Worm (Caenorhabditis elegans): ENCODE results near the gene ech-6.

The ech-6 gene

ce11 chrIII:9752852-9753251 lies at the start of gene ech-6:
Gene ech-6 (minus strand): TSS chrIII:9752883.
- TF ChIP-seq ztf-23 (GFP tag; IDR thresholded peaks at IDR 0.05) (no peak), ref-1 (GFP tag; conservative IDR thresholded peaks at IDR 0.05) (no peak), klf-2 (GFP tag; conservative IDR thresholded peaks at IDR 0.05) (no peak), cog-1 (tag; optimal IDR thresholded peaks at IDR 0.05) (no peak)

ce11 chrIII:9802045-9802444 lies 49.4 kb upstream of the ech-6 start:
- TF ChIP-seq med-1 (GFP tag; optimal IDR thresholded peaks at IDR 0.05; ENCODE audit: insufficient read depth): no peak

ce11 chrIII:9798478-9799157 lies 45.9 kb upstream of the ech-6 start, which contains the start of gene ZK632.2:
Gene ZK632.2 (plus strand): TSS chrIII:9799107.
- TF ChIP-seq flt-1 (GFP tag; IDR thresholded peaks at IDR 0.05) (no peak), ztf-29 (GFP tag; IDR thresholded peaks at IDR 0.05) (no peak), med-1 (GFP tag; optimal IDR thresholded peaks at IDR 0.05; ENCODE audit: insufficient read depth) (no peak), klf-2 (GFP tag; conservative IDR thresholded peaks at IDR 0.05) (no peak), T22C8.4 (GFP tag; IDR thresholded peaks at IDR 0.05) (no peak), ref-1 (GFP tag; conservative IDR thresholded peaks at IDR 0.05) (no peak), cog-1 (tag; optimal IDR thresholded peaks at IDR 0.05) (no peak), tab-1 (GFP tag; IDR thresholded peaks at IDR 0.05) (no peak), ztf-23 (GFP tag; IDR thresholded peaks at IDR 0.05) (no peak)

- TF ChIP-seq ref-1 (GFP tag; conservative IDR thresholded peaks at IDR 0.05) (no peak), klf-2 (GFP tag; conservative IDR thresholded peaks at IDR 0.05) (no peak), ztf-23 (GFP tag; IDR thresholded peaks at IDR 0.05) (no peak), med-1 (GFP tag; optimal IDR thresholded peaks at IDR 0.05; ENCODE audit: insufficient read depth) (no peak), flt-1 (GFP tag; IDR thresholded peaks at IDR 0.05) (no peak), T22C8.4 (GFP tag; IDR thresholded peaks at IDR 0.05) (no peak), tab-1 (GFP tag; IDR thresholded peaks at IDR 0.05) (no peak), ztf-29 (GFP tag; IDR thresholded peaks at IDR 0.05) (no peak), cog-1 (tag; optimal IDR thresholded peaks at IDR 0.05) (no peak)
These were observed 43.8 kb upstream of the ech-6 start, which contains the start of gene srxa-10 for ce11 chrIII:9796448-9796847. Gene srxa-10 (minus strand): TSS chrIII:9796548.

ce11 chrIII:9793592-9794417 lies 41.1 kb upstream of the ech-6 start, which contains the start of the genes R10E11.9 and mcm-6:
Gene R10E11.9 (minus strand): TSS chrIII:9793642.
Gene mcm-6 (plus strand): TSS chrIII:9794367.
- no peak for TF ChIP-seq med-1 (GFP tag; optimal IDR thresholded peaks at IDR 0.05; ENCODE audit: insufficient read depth)
- no peak for TF ChIP-seq ztf-29 (GFP tag; IDR thresholded peaks at IDR 0.05)
- TF ChIP-seq klf-2 (GFP tag; conservative IDR thresholded peaks at IDR 0.05): no peak
- no peak for TF ChIP-seq ref-1 (GFP tag; conservative IDR thresholded peaks at IDR 0.05)
- no peak for TF ChIP-seq flt-1 (GFP tag; IDR thresholded peaks at IDR 0.05)
- no peak for TF ChIP-seq tab-1 (GFP tag; IDR thresholded peaks at IDR 0.05)
- TF ChIP-seq cog-1 (tag; optimal IDR thresholded peaks at IDR 0.05): no peak
- no peak for TF ChIP-seq ztf-23 (GFP tag; IDR thresholded peaks at IDR 0.05)

ce11 chrIII:9789607-9790073 lies 37.0 kb upstream of the ech-6 start, which contains the start of gene R10E11.5:
Gene R10E11.5 (minus strand): TSS chrIII:9789657.
- TF ChIP-seq ref-1 (GFP tag; conservative IDR thresholded peaks at IDR 0.05) (no peak), klf-2 (GFP tag; conservative IDR thresholded peaks at IDR 0.05) (no peak), ztf-23 (GFP tag; IDR thresholded peaks at IDR 0.05) (no peak), med-1 (GFP tag; optimal IDR thresholded peaks at IDR 0.05; ENCODE audit: insufficient read depth) (no peak), flt-1 (GFP tag; IDR thresholded peaks at IDR 0.05) (no peak), cog-1 (tag; optimal IDR thresholded peaks at IDR 0.05) (no peak), T22C8.4 (GFP tag; IDR thresholded peaks at IDR 0.05) (no peak), tab-1 (GFP tag; IDR thresholded peaks at IDR 0.05) (no peak), ztf-29 (GFP tag; IDR thresholded peaks at IDR 0.05) (no peak)

ce11 chrIII:9789083-9789482 lies 36.4 kb upstream of the ech-6 start:
- no peak for TF ChIP-seq T22C8.4 (GFP tag; IDR thresholded peaks at IDR 0.05)
- TF ChIP-seq tab-1 (GFP tag; IDR thresholded peaks at IDR 0.05): no peak
- no peak for TF ChIP-seq ztf-23 (GFP tag; IDR thresholded peaks at IDR 0.05)
- TF ChIP-seq ref-1 (GFP tag; conservative IDR thresholded peaks at IDR 0.05): no peak
- TF ChIP-seq ztf-29 (GFP tag; IDR thresholded peaks at IDR 0.05): no peak
- no peak for TF ChIP-seq klf-2 (GFP tag; conservative IDR thresholded peaks at IDR 0.05)
- TF ChIP-seq med-1 (GFP tag; optimal IDR thresholded peaks at IDR 0.05; ENCODE audit: insufficient read depth): no peak
- TF ChIP-seq flt-1 (GFP tag; IDR thresholded peaks at IDR 0.05): no peak
- no peak for TF ChIP-seq cog-1 (tag; optimal IDR thresholded peaks at IDR 0.05)

- TF ChIP-seq tab-1 (GFP tag; IDR thresholded peaks at IDR 0.05) (no peak), cog-1 (tag; optimal IDR thresholded peaks at IDR 0.05) (no peak), med-1 (GFP tag; optimal IDR thresholded peaks at IDR 0.05; ENCODE audit: insufficient read depth) (no peak), klf-2 (GFP tag; conservative IDR thresholded peaks at IDR 0.05) (no peak), flt-1 (GFP tag; IDR thresholded peaks at IDR 0.05) (no peak), ref-1 (GFP tag; conservative IDR thresholded peaks at IDR 0.05) (no peak), ztf-29 (GFP tag; IDR thresholded peaks at IDR 0.05) (no peak), T22C8.4 (GFP tag; IDR thresholded peaks at IDR 0.05) (no peak), ztf-23 (GFP tag; IDR thresholded peaks at IDR 0.05) (no peak)
These were observed 34.1 kb upstream of the ech-6 start for ce11 chrIII:9786776-9787175.

ce11 chrIII:9783133-9783590 lies 30.5 kb upstream of the ech-6 start:
- TF ChIP-seq ref-1 (GFP tag; conservative IDR thresholded peaks at IDR 0.05): no peak
- no peak for TF ChIP-seq ztf-23 (GFP tag; IDR thresholded peaks at IDR 0.05)
- no peak for TF ChIP-seq flt-1 (GFP tag; IDR thresholded peaks at IDR 0.05)
- TF ChIP-seq cog-1 (tag; optimal IDR thresholded peaks at IDR 0.05): no peak
- TF ChIP-seq klf-2 (GFP tag; conservative IDR thresholded peaks at IDR 0.05): no peak
- TF ChIP-seq T22C8.4 (GFP tag; IDR thresholded peaks at IDR 0.05): no peak
- no peak for TF ChIP-seq med-1 (GFP tag; optimal IDR thresholded peaks at IDR 0.05; ENCODE audit: insufficient read depth)
- TF ChIP-seq tab-1 (GFP tag; IDR thresholded peaks at IDR 0.05): no peak
- no peak for TF ChIP-seq ztf-29 (GFP tag; IDR thresholded peaks at IDR 0.05)
